Fruit fly (Drosophila melanogaster) whole organism, embryonic: ENCODE results near the gene tup.
A peak's percentile ranks its signal among the peaks of the same experiment; 100 is the strongest.

Experiments
- BtbVII ChIP-seq: fragments of 200-800 bp; sonication (Bioruptor generic); optimal IDR thresholded peaks from 3 replicates; lab custom pipeline; 2017; ENCODE audit warnings: missing biosample characterization, mild to moderate bottlenecking, missing genetic modification characterization
- CG10959 ChIP-seq: fragments of 200-800 bp; sonication (Bioruptor generic); IDR thresholded peaks from 2 replicates; pipeline ENCODE4 v1.3.6; 2022; ENCODE audit warnings: missing biosample characterization, missing genetic modification characterization
- CG11093 ChIP-seq: fragments of 200-800 bp; sonication (Bioruptor generic); IDR thresholded peaks from 3 replicates; pipeline ENCODE4 v1.3.6; 2022; ENCODE audit warnings: missing biosample characterization, missing genetic modification characterization
- CG12391 ChIP-seq: fragments of 200-800 bp; sonication (Bioruptor generic); optimal IDR thresholded peaks from 3 replicates; lab custom pipeline; 2018; ENCODE audit warnings: missing biosample characterization, mild to moderate bottlenecking, missing genetic modification characterization, moderate library complexity
- CG12942 ChIP-seq: fragments of 200-800 bp; sonication (Bioruptor generic); optimal IDR thresholded peaks from 3 replicates; lab custom pipeline; 2016; ENCODE audit warnings: missing biosample characterization, missing genetic modification characterization
- CG13287 ChIP-seq: fragments of 200-800 bp; sonication (Bioruptor generic); IDR thresholded peaks from 2 replicates; pipeline ENCODE4 v1.3.6; 2022; ENCODE audit warnings: missing biosample characterization, missing genetic modification characterization; ENCODE audit not compliant: partially characterized antibody
- CG15073 ChIP-seq: fragments of 200-800 bp; sonication (Bioruptor generic); optimal IDR thresholded peaks from 2 replicates; lab custom pipeline; 2016; ENCODE audit warnings: missing biosample characterization, missing genetic modification characterization
- CG1529 ChIP-seq: fragments of 200-800 bp; sonication (Bioruptor generic); optimal IDR thresholded peaks from 3 replicates; lab custom pipeline; 2018; ENCODE audit warnings: missing biosample characterization, missing genetic modification characterization
- CG2120 ChIP-seq: fragments of 200-800 bp; sonication (Bioruptor generic); optimal IDR thresholded peaks from 3 replicates; lab custom pipeline; 2016; ENCODE audit warnings: missing biosample characterization, missing genetic modification characterization
- CG2712 ChIP-seq: fragments of 200-800 bp; optimal IDR thresholded peaks from 3 replicates; lab custom pipeline; 2019; ENCODE audit warnings: missing biosample characterization, mild to moderate bottlenecking, missing genetic modification characterization, moderate library complexity
- CG30403 ChIP-seq: fragments of 200-800 bp; sonication (Bioruptor generic); optimal IDR thresholded peaks from 3 replicates; lab custom pipeline; 2016; ENCODE audit warnings: missing biosample characterization, missing genetic modification characterization
- CG30431 ChIP-seq: fragments of 200-800 bp; sonication (Bioruptor generic); optimal IDR thresholded peaks from 2 replicates; lab custom pipeline; 2017; ENCODE audit warnings: missing biosample characterization, missing genetic modification characterization
- CG33213 ChIP-seq: fragments of 200-800 bp; sonication (Bioruptor generic); optimal IDR thresholded peaks from 3 replicates; lab custom pipeline; 2016; ENCODE audit warnings: missing biosample characterization, missing genetic modification characterization
- CG6254 ChIP-seq: fragments of 200-800 bp; sonication (Bioruptor generic); optimal IDR thresholded peaks from 3 replicates; lab custom pipeline; 2017; ENCODE audit warnings: mild to moderate bottlenecking, missing biosample characterization, missing genetic modification reagents, missing genetic modification characterization
- CG6689 ChIP-seq: fragments of 200-800 bp; sonication (Bioruptor generic); IDR thresholded peaks from 2 replicates; pipeline ENCODE4 v1.3.6; 2022; ENCODE audit warnings: missing biosample characterization, missing genetic modification characterization
- CG6854 ChIP-seq: fragments of 200-800 bp; sonication (Bioruptor generic); optimal IDR thresholded peaks from 3 replicates; lab custom pipeline; 2017; ENCODE audit warnings: missing biosample characterization, mild to moderate bottlenecking, missing genetic modification characterization
- CG8281 ChIP-seq: fragments of 200-800 bp; sonication (Bioruptor generic); optimal IDR thresholded peaks from 2 replicates; lab custom pipeline; 2018; ENCODE audit warnings: missing biosample characterization, mild to moderate bottlenecking, missing genetic modification characterization, moderate library complexity
- CG8478 ChIP-seq: fragments of >200 bp; optimal IDR thresholded peaks from 2 replicates; lab custom pipeline; 2018
- CG9817 ChIP-seq: fragments of 200-800 bp; sonication (Bioruptor generic); optimal IDR thresholded peaks from 2 replicates; lab custom pipeline; 2018; ENCODE audit warnings: missing biosample characterization, mild to moderate bottlenecking, missing genetic modification characterization, moderate library complexity
- CkIIα-i1 ChIP-seq: fragments of 200-800 bp; sonication (Bioruptor generic); IDR thresholded peaks from 2 replicates; pipeline ENCODE4 v1.3.6; 2022; ENCODE audit warnings: missing biosample characterization, missing genetic modification characterization
- D ChIP-seq, 2 experiments: fragments of 200-800 bp in 1 of 2; fragments of >200 bp in 1 of 2; sonication (Bioruptor generic) in 1 of 2; optimal IDR thresholded peaks; 2 replicates in 1 of 2; 3 replicates in 1 of 2; lab custom pipeline; 2017; ENCODE audit warnings: mild to moderate bottlenecking in 1 of 2, missing biosample characterization in 1 of 2, missing genetic modification characterization in 1 of 2, missing genetic modification reagents in 1 of 2
- Dad ChIP-seq: fragments of 200-800 bp; sonication (Bioruptor generic); optimal IDR thresholded peaks from 3 replicates; lab custom pipeline; 2016; ENCODE audit warnings: missing biosample characterization, missing genetic modification characterization
- Deaf1 ChIP-seq: fragments of 200-800 bp; optimal IDR thresholded peaks from 3 replicates; lab custom pipeline; 2019; ENCODE audit warnings: missing biosample characterization, mild to moderate bottlenecking, missing genetic modification characterization, moderate library complexity
- Hr78 ChIP-seq, 2 experiments: fragments of 200-800 bp in 1 of 2; fragments of >200 bp in 1 of 2; sonication (Bioruptor generic) in 1 of 2; optimal IDR thresholded peaks; 2 replicates each; lab custom pipeline; 2017 to 2019; ENCODE audit warnings: missing biosample characterization in 2 of 2, missing genetic modification characterization in 2 of 2, mild to moderate bottlenecking in 1 of 2, moderate library complexity in 1 of 2
- Max ChIP-seq: fragments of 200-800 bp; sonication (Bioruptor generic); optimal IDR thresholded peaks from 2 replicates; lab custom pipeline; 2016; ENCODE audit warnings: missing biosample characterization, mild to moderate bottlenecking, missing genetic modification characterization
- Pdp1 ChIP-seq, 2 experiments: fragments of 200-800 bp; sonication (Bioruptor generic); optimal IDR thresholded peaks; 3 replicates each; lab custom pipeline; 2016; ENCODE audit warnings: missing biosample characterization in 2 of 2, missing genetic modification characterization in 2 of 2, mild to moderate bottlenecking in 1 of 2, moderate library complexity in 1 of 2
- Sox102F ChIP-seq: fragments of 200-800 bp; sonication (Bioruptor generic); optimal IDR thresholded peaks from 2 replicates; lab custom pipeline; 2018; ENCODE audit warnings: missing biosample characterization, mild to moderate bottlenecking, missing genetic modification characterization, moderate library complexity
- Ssrp ChIP-seq: fragments of 200-800 bp; sonication (Bioruptor generic); optimal IDR thresholded peaks from 2 replicates; lab custom pipeline; 2018; ENCODE audit warnings: missing biosample characterization, mild to moderate bottlenecking, missing genetic modification characterization, moderate library complexity
- az2 ChIP-seq: fragments of 200-800 bp; sonication (Bioruptor generic); optimal IDR thresholded peaks from 3 replicates; lab custom pipeline; 2016; ENCODE audit warnings: missing biosample characterization, missing genetic modification characterization
- chn ChIP-seq: fragments of 200-800 bp; sonication (Bioruptor generic); optimal IDR thresholded peaks from 2 replicates; lab custom pipeline; 2016; ENCODE audit warnings: missing biosample characterization, missing genetic modification characterization
- corto ChIP-seq: fragments of 200-800 bp; sonication (Bioruptor generic); optimal IDR thresholded peaks from 2 replicates; lab custom pipeline; 2016; ENCODE audit warnings: missing biosample characterization, mild to moderate bottlenecking, missing genetic modification characterization, moderate library complexity
- croc ChIP-seq: fragments of 200-800 bp; sonication (Bioruptor generic); conservative IDR thresholded peaks from 3 replicates; pipeline ENCODE4 v1.3.6; 2022; ENCODE audit warnings: missing biosample characterization, missing genetic modification characterization
- dan ChIP-seq: fragments of 200-800 bp; sonication (Bioruptor generic); IDR thresholded peaks from 2 replicates; pipeline ENCODE4 v1.3.6; 2022; ENCODE audit warnings: missing biosample characterization, missing genetic modification characterization
- dmrt11E ChIP-seq: fragments of 200-800 bp; sonication (Bioruptor generic); optimal IDR thresholded peaks from 3 replicates; lab custom pipeline; 2018; ENCODE audit warnings: missing biosample characterization, mild to moderate bottlenecking, missing genetic modification characterization, moderate library complexity
- gcm ChIP-seq: fragments of 200-800 bp; sonication (Bioruptor generic); optimal IDR thresholded peaks from 2 replicates; lab custom pipeline; 2019; ENCODE audit warnings: missing biosample characterization, mild to moderate bottlenecking, missing genetic modification characterization, moderate library complexity
- gem ChIP-seq: fragments of 200-800 bp; sonication (Bioruptor generic); optimal IDR thresholded peaks from 2 replicates; lab custom pipeline; 2019; ENCODE audit warnings: missing biosample characterization, mild to moderate bottlenecking, missing genetic modification characterization, moderate library complexity
- gsb-n ChIP-seq: fragments of 200-800 bp; sonication (Bioruptor generic); optimal IDR thresholded peaks from 3 replicates; lab custom pipeline; 2018; ENCODE audit warnings: missing biosample characterization, mild to moderate bottlenecking, missing genetic modification characterization
- kay ChIP-seq: fragments of 200-800 bp; sonication (Bioruptor generic); optimal IDR thresholded peaks from 2 replicates; lab custom pipeline; 2016; ENCODE audit warnings: missing biosample characterization, missing genetic modification characterization
- klu ChIP-seq: fragments of 200-800 bp; sonication (Bioruptor generic); IDR thresholded peaks from 2 replicates; pipeline ENCODE4 v1.3.6; 2022; ENCODE audit warnings: missing biosample characterization, missing genetic modification characterization
- lbe ChIP-seq: fragments of 200-800 bp; sonication (Bioruptor generic); optimal IDR thresholded peaks from 2 replicates; lab custom pipeline; 2016; ENCODE audit warnings: missing biosample characterization, mild to moderate bottlenecking, missing genetic modification characterization
- org-1 ChIP-seq: fragments of 200-800 bp; sonication (Bioruptor generic); optimal IDR thresholded peaks from 2 replicates; lab custom pipeline; 2017; ENCODE audit warnings: missing biosample characterization, missing genetic modification characterization
- p53 ChIP-seq: fragments of 200-800 bp; sonication (Bioruptor generic); optimal IDR thresholded peaks from 2 replicates; lab custom pipeline; 2016; ENCODE audit warnings: missing biosample characterization, missing genetic modification characterization
- pfk ChIP-seq: fragments of 200-800 bp; sonication (Bioruptor generic); optimal IDR thresholded peaks from 2 replicates; lab custom pipeline; 2018; ENCODE audit warnings: missing biosample characterization, mild to moderate bottlenecking, missing genetic modification characterization, moderate library complexity
- rib ChIP-seq: fragments of 200-800 bp; sonication (Bioruptor generic); IDR thresholded peaks from 2 replicates; pipeline ENCODE4 v1.3.6; 2022; ENCODE audit warnings: missing biosample characterization, missing genetic modification characterization
- sc ChIP-seq, 3 experiments: fragments of >200 bp in 2 of 3; fragments of 200-800 bp in 1 of 3; sonication (Bioruptor generic) in 1 of 3; optimal IDR thresholded peaks; 2 replicates in 2 of 3; 3 replicates in 1 of 3; lab custom pipeline; 2017; ENCODE audit warnings: mild to moderate bottlenecking in 1 of 3, missing biosample characterization in 1 of 3, missing genetic modification characterization in 1 of 3, missing genetic modification reagents in 1 of 3
- sens-2 ChIP-seq: fragments of 200-800 bp; sonication (Bioruptor generic); IDR thresholded peaks from 2 replicates; pipeline ENCODE4 v1.3.6; 2022; ENCODE audit warnings: missing biosample characterization, missing genetic modification characterization
- tin ChIP-seq: fragments of 200-800 bp; sonication (Bioruptor generic); optimal IDR thresholded peaks from 3 replicates; lab custom pipeline; 2016; ENCODE audit warnings: missing biosample characterization, missing genetic modification characterization
- toy ChIP-seq: fragments of 200-800 bp; sonication (Bioruptor generic); IDR thresholded peaks from 2 replicates; pipeline ENCODE4 v1.3.6; 2022; ENCODE audit warnings: missing biosample characterization, missing genetic modification characterization
- wor ChIP-seq: fragments of 200-800 bp; sonication (Bioruptor generic); IDR thresholded peaks from 2 replicates; pipeline ENCODE4 v1.3.6; 2022; ENCODE audit warnings: missing biosample characterization, missing genetic modification characterization

The tup gene

DNA sequence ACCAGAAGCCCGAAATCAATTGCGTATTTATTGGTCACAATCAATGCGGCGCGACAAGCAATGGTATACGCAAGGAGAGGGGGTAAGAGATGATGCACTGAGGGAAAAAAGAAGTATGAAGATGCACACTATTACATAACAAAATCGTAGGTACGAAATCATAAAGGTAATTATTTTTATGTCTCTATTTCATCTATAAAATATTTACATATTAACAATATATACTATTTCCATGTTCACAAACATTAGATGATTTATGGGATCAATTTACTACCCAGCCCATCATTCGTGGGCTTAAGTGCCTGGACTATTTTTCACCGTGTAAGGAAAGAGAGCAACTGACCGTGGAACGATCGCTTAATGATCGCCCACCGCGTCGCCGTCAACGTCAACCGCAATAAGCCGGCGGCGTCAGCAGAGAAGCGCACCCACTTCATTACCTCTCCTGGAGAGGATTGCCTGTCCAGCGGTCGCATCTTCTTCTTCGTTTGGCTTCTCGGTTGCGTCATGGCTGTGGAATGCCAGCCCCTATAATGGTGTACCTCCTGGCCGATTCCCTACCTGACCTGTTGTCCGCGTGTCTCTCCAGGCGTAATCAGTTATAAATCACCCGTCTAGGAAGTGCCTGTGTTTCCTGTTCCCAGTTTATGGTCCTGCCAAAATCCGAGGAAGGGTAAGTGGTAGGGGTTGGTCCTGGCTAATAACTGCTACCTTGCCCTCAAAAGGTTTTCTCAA lies 14.1 kb upstream of the tup start (continued):
- TF ChIP-seq pfk (GFP tag; lab: Kevin White, UChicago): no peak
- no peak for TF ChIP-seq BtbVII (GFP tag; lab: Kevin White, UChicago)
- TF ChIP-seq sc (optimal IDR thresholded peaks at IDR 0.05; lab: Kevin White, UChicago): no peak
- no peak for TF ChIP-seq sc (GFP tag; optimal IDR thresholded peaks at IDR 0.05; lab: Kevin White, UChicago)
- peak; percentile 52 for TF ChIP-seq gem (tag; lab: Kevin White, UChicago)
- TF ChIP-seq chn (GFP tag; lab: Kevin White, UChicago): no peak
- TF ChIP-seq toy (GFP tag; lab: Robert Waterston, UW): no peak
- TF ChIP-seq Dad (GFP tag; lab: Kevin White, UChicago): no peak
- TF ChIP-seq CG30431 (GFP tag; lab: Kevin White, UChicago): peak; percentile 12
- TF ChIP-seq org-1: no peak
- no peak for TF ChIP-seq CkIIα-i1 (GFP tag; lab: Robert Waterston, UW)
- no peak for TF ChIP-seq sens-2 (GFP tag; lab: Robert Waterston, UW)
- TF ChIP-seq CG11093 (GFP tag; lab: Robert Waterston, UW): no peak
- TF ChIP-seq croc (GFP tag; lab: Robert Waterston, UW): peak; percentile 42
- no peak for TF ChIP-seq corto (GFP tag; lab: Kevin White, UChicago)
- peak; percentile 36; the same call in 1 of the 2 replicates for TF ChIP-seq CG6689 (GFP tag; lab: Robert Waterston, UW)
- no peak for TF ChIP-seq CG33213 (GFP tag; lab: Kevin White, UChicago)
- peak; percentile 20; the same call in 1 of the 2 replicates for TF ChIP-seq dan (GFP tag; lab: Robert Waterston, UW)
- peak in 1 of 2 experiments; percentile 57 for TF ChIP-seq Pdp1 (GFP tag; optimal IDR thresholded peaks at IDR 0.05; lab: Kevin White, UChicago)
- TF ChIP-seq CG2712 (tag; lab: Kevin White, UChicago): peak; percentile 68
- peak; percentile 7 for TF ChIP-seq CG30403
- TF ChIP-seq az2 (GFP tag; lab: Kevin White, UChicago): peak; percentile 7
- no peak for TF ChIP-seq Sox102F (GFP tag; lab: Kevin White, UChicago)
- no peak for TF ChIP-seq wor (GFP tag; lab: Robert Waterston, UW)
- no peak for TF ChIP-seq CG1529 (GFP tag; lab: Kevin White, UChicago)
- TF ChIP-seq CG12942 (GFP tag; lab: Kevin White, UChicago): no peak
- no peak for TF ChIP-seq Max
- no peak for TF ChIP-seq kay
- TF ChIP-seq CG15073 (GFP tag; lab: Kevin White, UChicago): no peak
- TF ChIP-seq dmrt11E: peak; percentile 73
- TF ChIP-seq klu: no peak
- no peak for TF ChIP-seq CG10959 (GFP tag; lab: Robert Waterston, UW)
- no peak for TF ChIP-seq Deaf1 (tag; lab: Kevin White, UChicago)
- TF ChIP-seq CG13287 (GFP tag; lab: Robert Waterston, UW): no peak
- TF ChIP-seq Ssrp: no peak
- TF ChIP-seq p53 (GFP tag; lab: Kevin White, UChicago): no peak
- TF ChIP-seq tin (GFP tag; lab: Kevin White, UChicago): peak; percentile 7
- TF ChIP-seq rib (GFP tag; lab: Robert Waterston, UW): no peak
- no peak for TF ChIP-seq CG6854 (GFP tag; lab: Kevin White, UChicago)
- no peak for TF ChIP-seq CG9817 (tag; lab: Kevin White, UChicago)
- TF ChIP-seq gcm: no peak
- no peak for TF ChIP-seq CG8281
- TF ChIP-seq D (optimal IDR thresholded peaks at IDR 0.05; lab: Kevin White, UChicago): peak; percentile 39
- TF ChIP-seq D (GFP tag; optimal IDR thresholded peaks at IDR 0.05; lab: Kevin White, UChicago): peak; percentile 38
- no peak for TF ChIP-seq Hr78 (GFP tag; optimal IDR thresholded peaks at IDR 0.05; lab: Kevin White, UChicago)
- no peak for TF ChIP-seq CG2120
- TF ChIP-seq CG12391 (tag; lab: Kevin White, UChicago): peak; percentile 28
- no peak for TF ChIP-seq CG8478 (lab: Kevin White, UChicago)
- TF ChIP-seq lbe: no peak
- peak; percentile 28 for TF ChIP-seq gsb-n (tag; lab: Kevin White, UChicago)
- TF ChIP-seq CG6254 (GFP tag; lab: Kevin White, UChicago): peak; percentile 6
